Fruit fly (Drosophila melanogaster) whole organism, wandering third instar larva: ENCODE results near the gene CG33645.

Experiments
- fru ChIP-seq: fragments of 200-800 bp; sonication (Bioruptor generic); optimal IDR thresholded peaks from 3 replicates; lab custom pipeline; 2016; ENCODE audit warnings: missing biosample characterization, mild to moderate bottlenecking, missing genetic modification characterization
- lola ChIP-seq: fragments of >200 bp; optimal IDR thresholded peaks from 2 replicates; lab custom pipeline; 2017; ENCODE audit warnings: missing biosample characterization, missing genetic modification characterization
- sv ChIP-seq: fragments of 200-800 bp; sonication (Bioruptor generic); optimal IDR thresholded peaks from 3 replicates; lab custom pipeline; 2016; ENCODE audit warnings: missing biosample characterization, missing genetic modification characterization
- usp ChIP-seq: fragments of >200 bp; optimal IDR thresholded peaks from 2 replicates; lab custom pipeline; 2017; ENCODE audit warnings: missing biosample characterization, missing genetic modification characterization

DNA sequence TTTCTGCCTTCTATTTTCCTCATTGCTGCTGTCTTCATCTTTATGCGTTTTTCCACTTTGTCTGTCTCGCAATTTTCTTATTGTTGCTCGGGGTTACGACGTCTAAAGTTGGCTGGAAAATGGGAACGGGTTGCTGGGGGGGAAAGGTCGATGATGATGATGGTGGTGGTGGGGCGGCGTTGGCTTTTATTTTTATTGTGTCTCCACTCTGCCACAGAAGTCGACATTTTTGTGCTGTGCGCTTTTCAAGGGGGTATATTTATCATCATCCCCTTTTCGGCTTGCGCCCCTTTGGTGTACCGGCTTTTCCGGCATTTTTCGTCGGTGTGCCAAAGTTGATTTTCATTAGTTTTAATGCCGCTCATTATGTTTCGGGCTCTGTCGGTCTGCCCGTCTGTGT, 22.8 kb downstream of the CG33645 start:
- TF ChIP-seq lola (GFP tag; lab: Kevin White, UChicago) (no peak), usp (GFP tag; lab: Kevin White, UChicago) (no peak), sv (GFP tag; lab: Kevin White, UChicago) (no peak), fru (GFP tag; lab: Kevin White, UChicago) (no peak)
